Worm (Caenorhabditis elegans) whole organism, young adult: ENCODE data around the gene C02F5.12.

Source experiments
- B0019.2 ChIP-seq: fragments of 200-800 bp; sonication (Bioruptor generic); conservative IDR thresholded peaks from 2 replicates; pipeline ENCODE4 v1.3.6; 2022; ENCODE audit warnings: missing genetic modification reagents, missing genetic modification characterization, missing compliant biosample characterization
- B0261.1 ChIP-seq: sonication (generic microtip); optimal IDR thresholded peaks from 2 replicates; lab custom pipeline; 2016; ENCODE audit warnings: mild to moderate bottlenecking, missing genetic modification characterization, moderate library complexity, missing compliant biosample characterization
- B0336.3 ChIP-seq: fragments of 200-800 bp; sonication (Bioruptor generic); IDR thresholded peaks from 2 replicates; pipeline ENCODE4 v1.3.6; 2022; ENCODE audit warnings: missing genetic modification characterization, missing compliant biosample characterization
- C06A6.2 ChIP-seq: fragments of 200-800 bp; sonication (Bioruptor generic); conservative IDR thresholded peaks from 2 replicates; pipeline ENCODE4 v1.3.6; 2022; ENCODE audit warnings: missing genetic modification characterization, missing compliant biosample characterization
- F23B12.7 ChIP-seq: sonication (generic microtip); optimal IDR thresholded peaks from 2 replicates; lab custom pipeline; 2017; ENCODE audit warnings: missing genetic modification characterization, mild to moderate bottlenecking, missing compliant biosample characterization, antibody characterized with exemption, moderate library complexity; ENCODE audit not compliant: insufficient read depth
- F39B2.1 ChIP-seq: fragments of 200-800 bp; sonication (Bioruptor generic); IDR thresholded peaks from 2 replicates; pipeline ENCODE4 v1.3.6; 2022; ENCODE audit warnings: missing genetic modification reagents, missing genetic modification characterization, missing compliant biosample characterization
- F52B5.7 ChIP-seq: sonication (generic microtip); optimal IDR thresholded peaks from 2 replicates; lab custom pipeline; 2016; ENCODE audit warnings: mild to moderate bottlenecking, missing genetic modification characterization, missing compliant biosample characterization
- K11D2.4 ChIP-seq: fragments of 200-800 bp; sonication (Bioruptor generic); IDR thresholded peaks from 2 replicates; pipeline ENCODE4 v1.3.6; 2022; ENCODE audit warnings: missing genetic modification reagents, missing genetic modification characterization, missing compliant biosample characterization
- T07F8.4 ChIP-seq: sonication (generic microtip); optimal IDR thresholded peaks from 2 replicates; lab custom pipeline; 2016; ENCODE audit warnings: mild to moderate bottlenecking, missing genetic modification characterization, moderate library complexity, missing compliant biosample characterization
- T26A5.8 ChIP-seq: sonication (generic microtip); optimal IDR thresholded peaks from 2 replicates; lab custom pipeline; 2016; ENCODE audit warnings: missing genetic modification characterization, missing compliant biosample characterization
- Y53G8AR.9 ChIP-seq: fragments of 200-800 bp; sonication (Bioruptor generic); conservative IDR thresholded peaks from 2 replicates; pipeline ENCODE4 v1.3.6; 2022; ENCODE audit warnings: missing genetic modification reagents, missing genetic modification characterization, missing compliant biosample characterization
- ZK185.1 ChIP-seq: sonication (generic microtip); optimal IDR thresholded peaks from 2 replicates; lab custom pipeline; 2016; ENCODE audit warnings: mild to moderate bottlenecking, missing genetic modification characterization, missing compliant biosample characterization; ENCODE audit not compliant: poor library complexity, severe bottlenecking
- aptf-3 ChIP-seq: fragments of 200-800 bp; sonication (Bioruptor generic); IDR thresholded peaks from 2 replicates; pipeline ENCODE4 v1.3.6; 2022; ENCODE audit warnings: missing genetic modification characterization, missing compliant biosample characterization
- athp-1 ChIP-seq: sonication (generic microtip); optimal IDR thresholded peaks from 2 replicates; lab custom pipeline; 2017; ENCODE audit warnings: mild to moderate bottlenecking, missing genetic modification characterization, missing compliant biosample characterization
- attf-5 ChIP-seq: fragments of 200-800 bp; sonication (Bioruptor generic); optimal IDR thresholded peaks from 2 replicates; lab custom pipeline; 2018; ENCODE audit warnings: mild to moderate bottlenecking, missing genetic modification characterization, missing compliant biosample characterization
- cebp-1 ChIP-seq, 2 experiments: fragments of 200-800 bp in 1 of 2; sonication (Bioruptor generic) in 1 of 2; sonication (generic microtip) in 1 of 2; IDR thresholded peaks in 1 of 2; optimal IDR thresholded peaks in 1 of 2; 2 replicates each; pipeline versions ENCODE4 v1.3.6 to Lab custom; 2017 to 2022; ENCODE audit warnings: missing compliant biosample characterization in 2 of 2, missing genetic modification characterization in 2 of 2, mild to moderate bottlenecking in 1 of 2, missing genetic modification reagents in 1 of 2, moderate library complexity in 1 of 2
- cebp-2 ChIP-seq: fragments of 200-800 bp; sonication (Bioruptor generic); IDR thresholded peaks from 2 replicates; pipeline ENCODE4 v1.3.6; 2022; ENCODE audit warnings: missing genetic modification characterization, missing compliant biosample characterization
- ceh-100 ChIP-seq: fragments of 200-800 bp; sonication (Bioruptor generic); IDR thresholded peaks from 2 replicates; pipeline ENCODE4 v1.3.6; 2022; ENCODE audit warnings: missing genetic modification reagents, missing genetic modification characterization, missing compliant biosample characterization
- ceh-40 ChIP-seq: fragments of 200-800 bp; sonication (Bioruptor generic); IDR thresholded peaks from 2 replicates; pipeline ENCODE4 v1.3.6; 2022; ENCODE audit warnings: missing genetic modification characterization, missing compliant biosample characterization
- ceh-58 ChIP-seq: fragments of 200-800 bp; sonication (Bioruptor generic); IDR thresholded peaks from 2 replicates; pipeline ENCODE4 v1.3.6; 2022; ENCODE audit warnings: missing genetic modification characterization, missing compliant biosample characterization
- dox-1 ChIP-seq: fragments of 200-800 bp; sonication (Bioruptor generic); IDR thresholded peaks from 2 replicates; pipeline ENCODE4 v1.3.6; 2022; ENCODE audit warnings: missing genetic modification reagents, missing genetic modification characterization, missing compliant biosample characterization
- efl-1 ChIP-seq: fragments of 150-350 bp; optimal IDR thresholded peaks from 2 replicates; lab custom pipeline; 2014; ENCODE audit warnings: missing biosample characterization, missing genetic modification reagents, missing genetic modification characterization
- egrh-3 ChIP-seq: fragments of 200-800 bp; sonication (Bioruptor generic); IDR thresholded peaks from 2 replicates; pipeline ENCODE4 v1.3.6; 2022; ENCODE audit warnings: missing genetic modification reagents, missing genetic modification characterization, missing compliant biosample characterization
- gei-17 ChIP-seq: fragments of 200-800 bp; sonication (Bioruptor generic); optimal IDR thresholded peaks from 2 replicates; lab custom pipeline; 2018; ENCODE audit warnings: mild to moderate bottlenecking, missing genetic modification characterization, missing compliant biosample characterization
- hrde-1 ChIP-seq: sonication (generic microtip); optimal IDR thresholded peaks from 2 replicates; lab custom pipeline; 2016; ENCODE audit warnings: missing genetic modification characterization, mild to moderate bottlenecking, missing compliant biosample characterization, moderate library complexity, missing genotype, missing genetic modification reagents, borderline replicate concordance
- hsf-1 ChIP-seq: fragments of 200-800 bp; sonication (Bioruptor generic); IDR thresholded peaks from 2 replicates; pipeline ENCODE4 v1.3.6; 2022; ENCODE audit warnings: missing genetic modification reagents, missing genetic modification characterization, missing compliant biosample characterization
- lin-26 ChIP-seq: fragments of 200-800 bp; sonication (Bioruptor generic); IDR thresholded peaks from 2 replicates; pipeline ENCODE4 v1.3.6; 2022; ENCODE audit warnings: missing genetic modification reagents, missing genetic modification characterization, missing compliant biosample characterization
- lin-35 ChIP-seq, 3 experiments: fragments of 150-350 bp in 2 of 3; sonication (generic microtip) in 1 of 3; optimal IDR thresholded peaks; 2 replicates each; lab custom pipeline; 2014 to 2018; ENCODE audit warnings: missing biosample characterization in 3 of 3, missing genetic modification characterization in 3 of 3, missing genetic modification reagents in 3 of 3
- madf-3 ChIP-seq: fragments of 200-800 bp; sonication (Bioruptor generic); IDR thresholded peaks from 2 replicates; pipeline ENCODE4 v1.3.6; 2022; ENCODE audit warnings: missing genetic modification reagents, missing genetic modification characterization, missing compliant biosample characterization
- mcd-1 ChIP-seq: fragments of 200-800 bp; sonication (Bioruptor generic); IDR thresholded peaks from 2 replicates; pipeline ENCODE4 v1.3.6; 2022; ENCODE audit warnings: missing genetic modification reagents, missing genetic modification characterization, missing compliant biosample characterization
- mes-4 ChIP-seq: sonication (generic microtip); optimal IDR thresholded peaks from 2 replicates; lab custom pipeline; 2016; ENCODE audit warnings: missing genotype, missing genetic modification characterization, missing compliant biosample characterization
- nfyb-1 ChIP-seq: fragments of 200-800 bp; sonication (Bioruptor generic); IDR thresholded peaks from 2 replicates; pipeline ENCODE4 v1.3.6; 2022; ENCODE audit warnings: missing genetic modification reagents, missing genetic modification characterization, missing compliant biosample characterization
- nhr-27 ChIP-seq: fragments of 200-800 bp; sonication (Bioruptor generic); optimal IDR thresholded peaks from 2 replicates; lab custom pipeline; 2018; ENCODE audit warnings: mild to moderate bottlenecking, missing genetic modification characterization, moderate library complexity, missing compliant biosample characterization
- nhr-80 ChIP-seq: sonication (generic microtip); optimal IDR thresholded peaks from 2 replicates; lab custom pipeline; 2016; ENCODE audit warnings: missing genetic modification characterization, missing compliant biosample characterization
- nhr-90 ChIP-seq: sonication (generic microtip); optimal IDR thresholded peaks from 2 replicates; lab custom pipeline; 2016; ENCODE audit warnings: missing genotype, mild to moderate bottlenecking, missing genetic modification characterization, missing compliant biosample characterization
- rcor-1 ChIP-seq: fragments of 200-800 bp; sonication (Bioruptor generic); IDR thresholded peaks from 2 replicates; pipeline ENCODE4 v1.3.6; 2022; ENCODE audit warnings: missing genetic modification reagents, missing genetic modification characterization, missing compliant biosample characterization
- rec-8 ChIP-seq, 2 experiments: sonication (generic microtip); optimal IDR thresholded peaks; 2 replicates each; lab custom pipeline; 2016; ENCODE audit warnings: mild to moderate bottlenecking in 2 of 2, missing genetic modification characterization in 2 of 2, missing genetic modification reagents in 2 of 2, missing genotype in 2 of 2, missing biosample characterization in 1 of 2, missing compliant biosample characterization in 1 of 2, moderate library complexity in 1 of 2
- repo-1 ChIP-seq: sonication (generic microtip); optimal IDR thresholded peaks from 2 replicates; lab custom pipeline; 2017; ENCODE audit warnings: mild to moderate bottlenecking, missing genetic modification characterization, missing compliant biosample characterization
- sea-2 ChIP-seq: fragments of 200-800 bp; sonication (Bioruptor generic); IDR thresholded peaks from 2 replicates; pipeline ENCODE4 v1.3.6; 2022; ENCODE audit warnings: missing genetic modification characterization, missing compliant biosample characterization
- snpc-1.1 ChIP-seq: sonication (generic microtip); optimal IDR thresholded peaks from 2 replicates; lab custom pipeline; 2017; ENCODE audit warnings: missing genetic modification characterization, mild to moderate bottlenecking, missing compliant biosample characterization, antibody characterized with exemption, moderate library complexity, missing genotype, missing genetic modification reagents; ENCODE audit not compliant: insufficient read depth
- tbp1 ChIP-seq: fragments of 200-800 bp; sonication (Bioruptor generic); optimal IDR thresholded peaks from 2 replicates; lab custom pipeline; 2018; ENCODE audit warnings: mild to moderate bottlenecking, missing genetic modification characterization, missing compliant biosample characterization
- xnd-1 ChIP-seq: sonication (generic microtip); optimal IDR thresholded peaks from 2 replicates; lab custom pipeline; 2016; ENCODE audit warnings: missing genotype, missing genetic modification reagents, missing genetic modification characterization, missing compliant biosample characterization
- ztf-28 ChIP-seq: fragments of 200-800 bp; sonication (Bioruptor generic); IDR thresholded peaks from 2 replicates; pipeline ENCODE4 v1.3.6; 2022; ENCODE audit warnings: missing genetic modification reagents, missing genetic modification characterization, missing compliant biosample characterization
- ztf-3 ChIP-seq: fragments of 200-800 bp; sonication (Bioruptor generic); optimal IDR thresholded peaks from 2 replicates; lab custom pipeline; 2018; ENCODE audit warnings: mild to moderate bottlenecking, missing genetic modification characterization, missing compliant biosample characterization

C02F5.12 gene

DNA sequence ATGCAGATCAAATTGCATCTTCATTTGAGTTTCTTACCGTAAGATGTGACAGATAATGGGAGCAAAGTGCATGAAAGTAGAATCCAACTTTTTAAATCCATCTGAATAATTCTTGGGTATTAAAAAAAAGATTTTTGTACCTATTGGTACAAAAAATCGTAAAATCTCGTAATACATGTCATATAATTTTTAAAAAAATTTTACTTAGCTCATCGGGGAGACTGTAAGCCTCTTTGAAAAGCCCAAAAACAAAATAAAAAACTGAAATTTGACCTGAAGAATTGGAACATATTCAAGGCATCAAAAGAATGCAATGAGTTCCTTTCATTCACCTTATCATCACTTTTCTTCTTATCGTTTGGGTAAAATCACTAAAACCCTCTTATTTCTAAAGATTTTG lies 33.0 kb upstream of the C02F5.12 start, which contains the start of gene clec-160:
TSS of gene clec-160 (minus strand) at position 101 of the 400 bp plus-strand sequence.
- no peak for TF ChIP-seq repo-1 (tag; lab: Kevin White, UChicago)
- TF ChIP-seq T07F8.4, result no peak
- no peak for TF ChIP-seq nhr-27 (tag; lab: Kevin White, UChicago)
- no peak for TF ChIP-seq efl-1 (GFP tag; lab: Kevin White, UChicago)
- TF ChIP-seq aptf-3 (GFP tag; lab: Robert Waterston, UW), result no peak
- TF ChIP-seq mes-4 (tag; lab: Kevin White, UChicago), result no peak
- no peak for TF ChIP-seq dox-1 (GFP tag; lab: Robert Waterston, UW)
- TF ChIP-seq ceh-100 (GFP tag; lab: Robert Waterston, UW), result no peak
- no peak for TF ChIP-seq ZK185.1 (tag; lab: Kevin White, UChicago)
- TF ChIP-seq rcor-1 (GFP tag; lab: Robert Waterston, UW), result no peak
- no peak for TF ChIP-seq cebp-2
- no peak for TF ChIP-seq rec-8 (tag; optimal IDR thresholded peaks at IDR 0.05; lab: Kevin White, UChicago)
- TF ChIP-seq lin-35 (GFP tag; optimal IDR thresholded peaks at IDR 0.05; lab: Kevin White, UChicago), result no peak
- no peak for TF ChIP-seq T26A5.8 (tag; lab: Kevin White, UChicago)
- TF ChIP-seq tbp1 (GFP tag; lab: Kevin White, UChicago), result no peak

DNA sequence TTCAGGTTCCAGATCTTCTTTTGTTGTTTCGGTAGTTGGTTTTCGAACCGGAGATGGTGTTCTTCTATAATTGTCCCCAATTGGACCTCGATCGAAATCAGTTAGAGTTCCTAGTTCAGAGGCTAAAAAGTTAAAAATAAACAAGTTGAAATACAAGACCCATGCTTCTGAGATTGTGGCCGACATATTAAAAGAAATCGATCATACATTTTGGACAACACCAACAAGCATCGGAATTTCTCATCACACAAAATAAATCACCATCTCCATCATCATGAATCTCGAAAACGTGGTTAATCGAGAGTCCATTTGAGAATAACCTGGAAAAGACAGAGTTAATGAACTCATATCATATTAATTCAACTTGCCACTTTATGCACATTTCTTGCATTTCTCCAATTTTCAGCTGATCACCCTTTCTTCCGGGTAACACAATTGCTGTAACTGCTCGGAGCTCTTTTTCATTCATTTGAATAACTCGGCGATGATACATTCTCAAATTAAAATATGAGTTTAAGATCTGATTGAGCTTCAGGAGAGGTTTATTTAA lies 28.9 kb upstream of the C02F5.12 start, which contains the start of the genes mps-4 and F09G8.10:
TSS of gene mps-4 (minus strand) at position 101 of the 550 bp plus-strand sequence.
TSS of gene F09G8.10 (minus strand) at position 500 of the 550 bp plus-strand sequence.
- TF ChIP-seq madf-3 (GFP tag; lab: Robert Waterston, UW) (no peak), B0019.2 (GFP tag; lab: Robert Waterston, UW) (no peak), hrde-1 (tag; lab: Kevin White, UChicago) (no peak), Y53G8AR.9 (GFP tag; lab: Robert Waterston, UW) (no peak), cebp-1 (GFP tag; IDR thresholded peaks at IDR 0.05; lab: Robert Waterston, UW) (no peak), cebp-1 (tag; optimal IDR thresholded peaks at IDR 0.05; lab: Kevin White, UChicago) (no peak), B0261.1 (tag; lab: Kevin White, UChicago) (no peak), snpc-1.1 (tag; lab: Kevin White, UChicago) (no peak), sea-2 (no peak), ztf-3 (no peak), athp-1 (tag; lab: Kevin White, UChicago) (no peak), xnd-1 (tag; lab: Kevin White, UChicago) (no peak), nhr-90 (no peak), F52B5.7 (tag; lab: Kevin White, UChicago) (no peak)

DNA sequence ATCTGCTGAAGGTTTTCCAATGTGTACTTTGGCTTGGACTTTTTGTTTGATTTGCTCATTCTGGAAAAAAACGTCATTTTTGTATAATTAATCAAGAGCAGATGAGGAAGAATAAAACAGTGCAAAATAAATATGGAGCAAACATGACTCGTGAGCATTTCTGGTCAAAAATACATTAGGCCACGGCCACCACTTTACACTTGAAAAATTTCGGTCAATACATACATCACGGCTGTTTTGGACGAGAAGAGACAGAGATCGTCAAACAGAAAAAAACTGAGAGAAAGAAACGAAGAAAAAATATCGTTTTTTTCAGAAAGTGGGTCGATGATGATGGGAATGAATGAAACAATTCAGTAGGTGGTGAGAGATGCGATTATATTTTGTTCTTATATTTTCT lies 25.5 kb upstream of the C02F5.12 start, which contains the start of the genes F09G8.7 and crn-7:
TSS of gene F09G8.7 (minus strand) at position 60 of the 400 bp plus-strand sequence.
TSS of gene crn-7 (plus strand) at position 236 of the 400 bp plus-strand sequence.
- TF ChIP-seq egrh-3 (no peak), F23B12.7 (peak; percentile 29), F39B2.1 (GFP tag; lab: Robert Waterston, UW) (no peak), nhr-27 (tag; lab: Kevin White, UChicago) (no peak), aptf-3 (GFP tag; lab: Robert Waterston, UW) (no peak), dox-1 (GFP tag; lab: Robert Waterston, UW) (peak; percentile 35; the same call in 1 of the 2 replicates), hsf-1 (GFP tag; lab: Robert Waterston, UW) (no peak), attf-5 (GFP tag; lab: Kevin White, UChicago) (peak; percentile 44), nhr-80 (tag; lab: Kevin White, UChicago) (peak; percentile 53), gei-17 (GFP tag; lab: Kevin White, UChicago) (no peak), mcd-1 (0 out of 2 replicates have a peak, but pooled peaks have one; percentile 21), rec-8 (tag; optimal IDR thresholded peaks at IDR 0.05; lab: Kevin White, UChicago) (no peak), B0336.3 (GFP tag; lab: Robert Waterston, UW) (no peak), nfyb-1 (GFP tag; lab: Robert Waterston, UW) (no peak), ceh-58 (GFP tag; lab: Robert Waterston, UW) (no peak), ztf-28 (no peak), K11D2.4 (GFP tag; lab: Robert Waterston, UW) (no peak), ceh-40 (GFP tag; lab: Robert Waterston, UW) (no peak), athp-1 (tag; lab: Kevin White, UChicago) (no peak), lin-26 (no peak), C06A6.2 (GFP tag; lab: Robert Waterston, UW) (no peak), hrde-1 (tag; lab: Kevin White, UChicago) (no peak)
